Fruit fly (Drosophila melanogaster): Measurements from ENCODE around the gene Hmgcl.

DNA sequence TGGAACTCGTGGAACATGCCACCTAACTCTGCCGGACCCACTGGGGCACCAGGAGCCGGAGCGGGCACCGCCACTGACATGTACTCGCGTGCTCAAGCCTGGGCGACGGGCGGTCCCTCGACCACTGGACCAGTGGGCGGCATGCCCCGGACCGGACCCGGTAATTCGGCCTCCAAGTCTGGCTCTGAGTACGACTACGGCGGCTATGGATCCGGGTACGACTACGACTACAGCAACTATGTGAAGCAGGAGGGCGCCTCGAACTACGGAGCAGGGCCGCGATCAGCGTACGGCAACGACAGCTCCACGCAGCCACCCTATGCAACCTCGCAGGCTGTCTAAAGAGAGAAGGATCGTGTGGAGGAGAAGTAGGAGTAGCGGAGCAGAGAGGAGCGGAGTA is 35.1 kb upstream of the Hmgcl start:
- no peak for TF ChIP-seq cnc (optimal IDR thresholded peaks at IDR 0.05)
- TF ChIP-seq kay (GFP tag; ENCODE audit: borderline replicate concordance): no peak
- TF ChIP-seq CG7101 (tag; optimal IDR thresholded peaks at IDR 0.05): no peak
- TF ChIP-seq toe (GFP tag; optimal IDR thresholded peaks at IDR 0.05): no peak
- TF ChIP-seq CG33017 (tag; optimal IDR thresholded peaks at IDR 0.05): no peak
- TF ChIP-seq cic (GFP tag; optimal IDR thresholded peaks at IDR 0.05): no peak
- no peak for TF ChIP-seq CG11617 (GFP tag; optimal IDR thresholded peaks at IDR 0.05)
- TF ChIP-seq Hr96 (GFP tag; optimal IDR thresholded peaks at IDR 0.05): no peak
- TF ChIP-seq ovo (GFP tag; optimal IDR thresholded peaks at IDR 0.05): no peak
- TF ChIP-seq bab1 (GFP tag; optimal IDR thresholded peaks at IDR 0.05): no peak
